Fruit fly (Drosophila melanogaster) whole organism, embryonic: ENCODE results near the gene Atg13.

Source experiments
- Adf1 ChIP-seq: fragments of 200-800 bp; sonication (Bioruptor generic); IDR thresholded peaks from 2 replicates; pipeline ENCODE4 v1.3.6; 2022; ENCODE audit warnings: missing biosample characterization, missing genetic modification characterization
- Asciz ChIP-seq: fragments of 200-800 bp; sonication (Bioruptor generic); optimal IDR thresholded peaks from 2 replicates; lab custom pipeline; 2017; ENCODE audit warnings: missing biosample characterization, mild to moderate bottlenecking, missing genetic modification characterization, missing genetic modification reagents
- B-H2 ChIP-seq: fragments of 200-800 bp; sonication (Bioruptor generic); optimal IDR thresholded peaks from 2 replicates; lab custom pipeline; 2018; ENCODE audit warnings: missing biosample characterization, mild to moderate bottlenecking, missing genetic modification characterization
- CG10462 ChIP-seq: fragments of 200-800 bp; sonication (Bioruptor generic); optimal IDR thresholded peaks from 2 replicates; lab custom pipeline; 2016; ENCODE audit warnings: missing biosample characterization, missing genetic modification characterization
- CG11560 ChIP-seq: fragments of 200-800 bp; sonication (Bioruptor generic); IDR thresholded peaks from 3 replicates; pipeline ENCODE4 v1.3.6; 2022; ENCODE audit warnings: missing biosample characterization, missing genetic modification characterization
- CG12219 ChIP-seq: fragments of 200-800 bp; sonication (Bioruptor generic); optimal IDR thresholded peaks from 3 replicates; lab custom pipeline; 2018; ENCODE audit warnings: missing biosample characterization, mild to moderate bottlenecking, missing genetic modification characterization
- CG12299 ChIP-seq: fragments of 200-800 bp; sonication (Bioruptor generic); optimal IDR thresholded peaks from 2 replicates; lab custom pipeline; 2018; ENCODE audit warnings: missing biosample characterization, mild to moderate bottlenecking, missing genetic modification characterization
- CG13624 ChIP-seq: fragments of 200-800 bp; sonication (Bioruptor generic); optimal IDR thresholded peaks from 2 replicates; lab custom pipeline; 2016; ENCODE audit warnings: missing biosample characterization, missing genetic modification characterization
- CG14710 ChIP-seq: fragments of 200-800 bp; sonication (Bioruptor generic); optimal IDR thresholded peaks from 3 replicates; lab custom pipeline; 2019; ENCODE audit warnings: missing biosample characterization, mild to moderate bottlenecking, missing genetic modification characterization, moderate library complexity
- CG17612 ChIP-seq: fragments of 200-800 bp; sonication (Bioruptor generic); IDR thresholded peaks from 2 replicates; pipeline ENCODE4 v1.3.6; 2022; ENCODE audit warnings: missing biosample characterization, missing genetic modification characterization
- CG30403 ChIP-seq: fragments of 200-800 bp; sonication (Bioruptor generic); optimal IDR thresholded peaks from 3 replicates; lab custom pipeline; 2016; ENCODE audit warnings: missing biosample characterization, missing genetic modification characterization
- CG4282 ChIP-seq: fragments of 200-800 bp; sonication (Bioruptor generic); optimal IDR thresholded peaks from 2 replicates; lab custom pipeline; 2016; ENCODE audit warnings: missing biosample characterization, missing genetic modification characterization
- CG4617 ChIP-seq: fragments of 200-800 bp; sonication (Bioruptor generic); optimal IDR thresholded peaks from 3 replicates; lab custom pipeline; 2016; ENCODE audit warnings: missing biosample characterization, missing genetic modification characterization, borderline replicate concordance
- CG6854 ChIP-seq: fragments of 200-800 bp; sonication (Bioruptor generic); optimal IDR thresholded peaks from 3 replicates; lab custom pipeline; 2017; ENCODE audit warnings: missing biosample characterization, mild to moderate bottlenecking, missing genetic modification characterization
- CG9932 ChIP-seq: fragments of 200-800 bp; sonication (Bioruptor generic); IDR thresholded peaks from 2 replicates; pipeline ENCODE4 v1.3.6; 2022; ENCODE audit warnings: missing biosample characterization, missing genetic modification characterization
- CrebB ChIP-seq: fragments of 200-800 bp; sonication (Bioruptor generic); optimal IDR thresholded peaks from 3 replicates; lab custom pipeline; 2018; ENCODE audit warnings: missing biosample characterization, mild to moderate bottlenecking, missing genetic modification characterization
- E2f2 ChIP-seq: fragments of 200-800 bp; sonication (Bioruptor generic); IDR thresholded peaks from 2 replicates; pipeline ENCODE4 v1.3.6; 2022; ENCODE audit warnings: missing biosample characterization, missing genetic modification characterization
- ERR ChIP-seq: fragments of 200-800 bp; sonication (Bioruptor generic); optimal IDR thresholded peaks from 2 replicates; lab custom pipeline; 2016; ENCODE audit warnings: missing biosample characterization, missing genetic modification characterization
- Ets65A ChIP-seq: fragments of 200-800 bp; sonication (Bioruptor generic); peaks from one replicate; lab custom pipeline; 2016; ENCODE audit warnings: missing biosample characterization, missing genetic modification characterization
- HLH4C ChIP-seq: fragments of 200-800 bp; sonication (Bioruptor generic); IDR thresholded peaks from 3 replicates; pipeline ENCODE4 v1.3.6; 2022; ENCODE audit warnings: missing biosample characterization, missing genetic modification characterization; ENCODE audit not compliant: partially characterized antibody
- Hmx ChIP-seq: fragments of 200-800 bp; sonication (Bioruptor generic); optimal IDR thresholded peaks from 2 replicates; lab custom pipeline; 2016; ENCODE audit warnings: missing biosample characterization, missing genetic modification characterization
- MTF-1 ChIP-seq: fragments of 200-800 bp; sonication (Bioruptor generic); optimal IDR thresholded peaks from 2 replicates; lab custom pipeline; 2018; ENCODE audit warnings: missing biosample characterization, mild to moderate bottlenecking, missing genetic modification characterization, borderline replicate concordance
- Meics ChIP-seq: fragments of 200-800 bp; sonication (Bioruptor generic); optimal IDR thresholded peaks from 2 replicates; lab custom pipeline; 2017; ENCODE audit warnings: missing biosample characterization, mild to moderate bottlenecking, missing genetic modification characterization
- NC2β ChIP-seq: fragments of 200-800 bp; sonication (Bioruptor generic); optimal IDR thresholded peaks from 2 replicates; lab custom pipeline; 2016; ENCODE audit warnings: missing biosample characterization, missing genetic modification characterization
- Opbp ChIP-seq: fragments of 200-800 bp; sonication (Bioruptor generic); IDR thresholded peaks from 3 replicates; pipeline ENCODE4 v1.3.6; 2022; ENCODE audit warnings: missing biosample characterization, missing genetic modification characterization; ENCODE audit not compliant: partially characterized antibody
- Pdp1 ChIP-seq, 2 experiments: fragments of 200-800 bp; sonication (Bioruptor generic); optimal IDR thresholded peaks; 3 replicates each; lab custom pipeline; 2016; ENCODE audit warnings: missing biosample characterization in 2 of 2, missing genetic modification characterization in 2 of 2, mild to moderate bottlenecking in 1 of 2, moderate library complexity in 1 of 2
- Scr ChIP-seq: fragments of 200-800 bp; sonication (Bioruptor generic); IDR thresholded peaks from 2 replicates; pipeline ENCODE4 v1.3.6; 2022; ENCODE audit warnings: missing biosample characterization, missing genetic modification characterization; ENCODE audit not compliant: partially characterized antibody
- ac ChIP-seq: fragments of 200-800 bp; sonication (Bioruptor generic); optimal IDR thresholded peaks from 3 replicates; lab custom pipeline; 2017; ENCODE audit warnings: missing biosample characterization, mild to moderate bottlenecking, missing genetic modification characterization
- caup ChIP-seq: fragments of 200-800 bp; sonication (Bioruptor generic); optimal IDR thresholded peaks from 3 replicates; lab custom pipeline; 2017; ENCODE audit warnings: missing biosample characterization, mild to moderate bottlenecking, missing genetic modification characterization, moderate library complexity; ENCODE audit not compliant: severe bottlenecking
- dmrt11E ChIP-seq: fragments of 200-800 bp; sonication (Bioruptor generic); optimal IDR thresholded peaks from 3 replicates; lab custom pipeline; 2018; ENCODE audit warnings: missing biosample characterization, mild to moderate bottlenecking, missing genetic modification characterization, moderate library complexity
- dpn ChIP-seq, 2 experiments: fragments of 200-800 bp; sonication (Bioruptor generic); optimal IDR thresholded peaks; 3 replicates each; lab custom pipeline; 2016; ENCODE audit warnings: missing biosample characterization in 2 of 2, missing genetic modification characterization in 2 of 2
- gce ChIP-seq: fragments of 200-800 bp; sonication (Bioruptor generic); IDR thresholded peaks from 3 replicates; pipeline ENCODE4 v1.3.6; 2022; ENCODE audit warnings: missing biosample characterization, missing genetic modification characterization
- gro ChIP-seq: fragments of 200-800 bp; sonication (Bioruptor generic); optimal IDR thresholded peaks from 2 replicates; lab custom pipeline; 2016; ENCODE audit warnings: missing biosample characterization, missing genetic modification characterization
- gsb ChIP-seq: fragments of 200-800 bp; sonication (Bioruptor generic); IDR thresholded peaks from 2 replicates; pipeline ENCODE4 v1.3.6; 2022; ENCODE audit warnings: missing biosample characterization, missing genetic modification characterization
- kni ChIP-seq: fragments of 200-800 bp; sonication (Bioruptor generic); optimal IDR thresholded peaks from 3 replicates; lab custom pipeline; 2017; ENCODE audit warnings: mild to moderate bottlenecking, missing biosample characterization, missing genetic modification reagents, missing genetic modification characterization
- odd ChIP-seq: fragments of 200-800 bp; sonication (Bioruptor generic); optimal IDR thresholded peaks from 2 replicates; lab custom pipeline; 2017; ENCODE audit warnings: missing biosample characterization, mild to moderate bottlenecking, missing genetic modification characterization
- pnt ChIP-seq: fragments of 200-800 bp; sonication (Bioruptor generic); optimal IDR thresholded peaks from 3 replicates; lab custom pipeline; 2016; ENCODE audit warnings: missing biosample characterization, missing genetic modification characterization
- prd ChIP-seq, 3 experiments: fragments of >200 bp in 2 of 3; fragments of 200-800 bp in 1 of 3; sonication (Bioruptor generic) in 1 of 3; optimal IDR thresholded peaks in 2 of 3; IDR thresholded peaks in 1 of 3; 2 replicates in 2 of 3; 3 replicates in 1 of 3; pipeline versions ENCODE4 v1.3.6 to Lab custom; 2017 to 2022; ENCODE audit warnings: missing biosample characterization in 1 of 3, missing genetic modification characterization in 1 of 3
- rib ChIP-seq: fragments of 200-800 bp; sonication (Bioruptor generic); IDR thresholded peaks from 2 replicates; pipeline ENCODE4 v1.3.6; 2022; ENCODE audit warnings: missing biosample characterization, missing genetic modification characterization
- sens ChIP-seq: fragments of 200-800 bp; sonication (Bioruptor generic); peaks from one replicate; lab custom pipeline; 2016; ENCODE audit warnings: missing biosample characterization, missing genetic modification characterization
- seq ChIP-seq: fragments of 200-800 bp; sonication (Bioruptor generic); IDR thresholded peaks from 2 replicates; pipeline ENCODE4 v1.3.6; 2022; ENCODE audit warnings: missing biosample characterization, missing genetic modification characterization
- tap ChIP-seq: fragments of 200-800 bp; optimal IDR thresholded peaks from 3 replicates; lab custom pipeline; 2019; ENCODE audit warnings: missing biosample characterization, mild to moderate bottlenecking, missing genetic modification characterization, moderate library complexity
- tin ChIP-seq: fragments of 200-800 bp; sonication (Bioruptor generic); optimal IDR thresholded peaks from 3 replicates; lab custom pipeline; 2016; ENCODE audit warnings: missing biosample characterization, missing genetic modification characterization
- wdn ChIP-seq: fragments of 200-800 bp; sonication (Bioruptor generic); IDR thresholded peaks from 2 replicates; pipeline ENCODE4 v1.3.6; 2022; ENCODE audit warnings: missing biosample characterization, missing genetic modification characterization

The Atg13 gene

dm6 chr3R:8327967-8328789 is 21.4 kb upstream of the Atg13 start:
- peak; percentile 80 for TF ChIP-seq Ets65A (GFP tag; lab: Kevin White, UChicago)
- peak; percentile 19 for TF ChIP-seq sens (GFP tag; lab: Kevin White, UChicago)
- TF ChIP-seq Pdp1 (GFP tag; optimal IDR thresholded peaks at IDR 0.05; lab: Kevin White, UChicago): no peak
- TF ChIP-seq B-H2 (GFP tag; lab: Kevin White, UChicago): no peak
- no peak for TF ChIP-seq Opbp (GFP tag; lab: Robert Waterston, UW)
- no peak for TF ChIP-seq caup (GFP tag; lab: Kevin White, UChicago)

- no peak for TF ChIP-seq CG4617 (GFP tag; lab: Kevin White, UChicago)
- no peak for TF ChIP-seq ac (GFP tag; lab: Kevin White, UChicago)
- no peak for TF ChIP-seq CG9932 (GFP tag; lab: Robert Waterston, UW)
- no peak for TF ChIP-seq Meics (GFP tag; lab: Kevin White, UChicago)
- no peak for TF ChIP-seq gsb (GFP tag; lab: Robert Waterston, UW)
- no peak for TF ChIP-seq wdn (GFP tag; lab: Robert Waterston, UW)
- no peak for TF ChIP-seq NC2β (GFP tag; lab: Kevin White, UChicago)
- TF ChIP-seq HLH4C (GFP tag; lab: Robert Waterston, UW): no peak
- no peak for TF ChIP-seq dmrt11E (tag; lab: Kevin White, UChicago)
- TF ChIP-seq MTF-1: no peak
- no peak for TF ChIP-seq B-H2 (GFP tag; lab: Kevin White, UChicago)
- no peak for TF ChIP-seq CG6854 (GFP tag; lab: Kevin White, UChicago)
- TF ChIP-seq tin: no peak
- TF ChIP-seq, all 482 proteins: peak for 0
Measured at dm6 chr3R:8329628-8330027, 20.0 kb upstream of the Atg13 start.

dm6 chr3R:8333768-8334470 is 15.7 kb upstream of the Atg13 start, which contains the start of gene Poxm:
TSS of gene Poxm (minus strand) at chr3R:8333792.
- peak; percentile 68 for TF ChIP-seq CG13624
- TF ChIP-seq gro: no peak
- peak; percentile 78 for TF ChIP-seq seq (GFP tag; lab: Robert Waterston, UW)
- TF ChIP-seq CG11560 (tag; lab: Robert Waterston, UW): peak; percentile 83
- no peak; the same call in 1 of the 2 replicates for TF ChIP-seq Scr (GFP tag; lab: Robert Waterston, UW)
- TF ChIP-seq tap (tag; lab: Kevin White, UChicago): peak; percentile 78
- TF ChIP-seq CG17612: no peak; the same call in 1 of the 2 replicates
- no peak for TF ChIP-seq CrebB (tag; lab: Kevin White, UChicago)
- peak; percentile 95 for TF ChIP-seq CG30403
- TF ChIP-seq dpn (GFP tag; optimal IDR thresholded peaks at IDR 0.05; lab: Kevin White, UChicago): peak; percentile 81 to 86
- peak; percentile 84 for TF ChIP-seq CG10462
- TF ChIP-seq kni (GFP tag; lab: Kevin White, UChicago): peak; percentile 52
- peak; percentile 57 for TF ChIP-seq CG12219 (GFP tag; lab: Kevin White, UChicago)
- no peak for TF ChIP-seq rib (GFP tag; lab: Robert Waterston, UW)
- TF ChIP-seq CG14710 (tag; lab: Kevin White, UChicago): peak; percentile 95
- TF ChIP-seq prd (optimal IDR thresholded peaks at IDR 0.05; lab: Kevin White, UChicago): no peak
- TF ChIP-seq prd (GFP tag; IDR thresholded peaks at IDR 0.05; lab: Robert Waterston, UW): peak; percentile 96
- TF ChIP-seq Hmx: peak; percentile 30
- peak; percentile 85 for TF ChIP-seq Adf1
- TF ChIP-seq ERR (GFP tag; lab: Kevin White, UChicago): no peak
- no peak for TF ChIP-seq CG4282 (GFP tag; lab: Kevin White, UChicago)
- peak; percentile 80 for TF ChIP-seq pnt (GFP tag; lab: Kevin White, UChicago)
- TF ChIP-seq CG12299 (tag; lab: Kevin White, UChicago): peak; percentile 74
- peak; percentile 81 for TF ChIP-seq odd (GFP tag; lab: Kevin White, UChicago)
- peak; percentile 83 for TF ChIP-seq Asciz (GFP tag; lab: Kevin White, UChicago)
- TF ChIP-seq E2f2 (GFP tag; lab: Robert Waterston, UW): peak; percentile 53; the same call in 1 of the 2 replicates
- TF ChIP-seq gce (GFP tag; lab: Robert Waterston, UW): peak; percentile 72; the same call in 2 of the 3 replicates
